Fruit fly (Drosophila melanogaster) whole organism, embryonic: ENCODE results near the gene nod.
A peak's percentile ranks its signal among the peaks of the same experiment; 100 is the strongest.

ENCODE experiments used
- ATbp ChIP-seq: fragments of 200-800 bp; sonication (Bioruptor generic); optimal IDR thresholded peaks from 2 replicates; lab custom pipeline; 2017; ENCODE audit warnings: missing biosample characterization, mild to moderate bottlenecking, missing genetic modification characterization, missing genetic modification reagents
- Awh ChIP-seq: fragments of 200-800 bp; sonication (Bioruptor generic); IDR thresholded peaks from 2 replicates; pipeline ENCODE4, ENCODE4 v1.3.6; 2022; ENCODE audit warnings: missing biosample characterization, missing genetic modification characterization
- Blimp-1 ChIP-seq: fragments of 200-800 bp; sonication (Bioruptor generic); optimal IDR thresholded peaks from 3 replicates; lab custom pipeline; 2018; ENCODE audit warnings: missing biosample characterization, missing genetic modification characterization, mild to moderate bottlenecking, moderate library complexity, missing genetic modification reagents
- BtbVII ChIP-seq: fragments of 200-800 bp; sonication (Bioruptor generic); optimal IDR thresholded peaks from 3 replicates; lab custom pipeline; 2017; ENCODE audit warnings: missing biosample characterization, mild to moderate bottlenecking, missing genetic modification characterization
- CG12155 ChIP-seq: fragments of 200-800 bp; sonication (Bioruptor generic); optimal IDR thresholded peaks from 3 replicates; lab custom pipeline; 2016; ENCODE audit warnings: missing biosample characterization, missing genetic modification characterization
- CG12299 ChIP-seq: fragments of 200-800 bp; sonication (Bioruptor generic); optimal IDR thresholded peaks from 2 replicates; lab custom pipeline; 2018; ENCODE audit warnings: missing biosample characterization, mild to moderate bottlenecking, missing genetic modification characterization
- CG13296 ChIP-seq: fragments of 200-800 bp; sonication (Bioruptor generic); optimal IDR thresholded peaks from 3 replicates; lab custom pipeline; 2018; ENCODE audit warnings: missing biosample characterization, mild to moderate bottlenecking, missing genetic modification characterization
- CG15269 ChIP-seq: fragments of 200-800 bp; sonication (Bioruptor generic); optimal IDR thresholded peaks from 2 replicates; lab custom pipeline; 2018; ENCODE audit warnings: missing biosample characterization, mild to moderate bottlenecking, missing genetic modification characterization, moderate library complexity
- CG15514 ChIP-seq: fragments of 200-800 bp; sonication (Bioruptor generic); optimal IDR thresholded peaks from 3 replicates; lab custom pipeline; 2017; ENCODE audit warnings: missing biosample characterization, missing genetic modification characterization, mild to moderate bottlenecking, moderate library complexity, missing genetic modification reagents
- CG1603 ChIP-seq: fragments of 200-800 bp; sonication (Bioruptor generic); optimal IDR thresholded peaks from 2 replicates; lab custom pipeline; 2019; ENCODE audit warnings: missing biosample characterization, mild to moderate bottlenecking, missing genetic modification characterization, moderate library complexity
- CG16779 ChIP-seq: fragments of 200-800 bp; sonication (Bioruptor generic); IDR thresholded peaks from 2 replicates; pipeline ENCODE4 v1.3.6; 2022; ENCODE audit warnings: missing biosample characterization, missing genetic modification characterization
- CG2199 ChIP-seq: fragments of 200-800 bp; sonication (Bioruptor generic); IDR thresholded peaks from 3 replicates; pipeline ENCODE4 v1.3.6; 2022; ENCODE audit warnings: missing biosample characterization, missing genetic modification characterization
- CG2678 ChIP-seq: fragments of 200-800 bp; sonication (Bioruptor generic); optimal IDR thresholded peaks from 3 replicates; lab custom pipeline; 2019; ENCODE audit warnings: missing biosample characterization, mild to moderate bottlenecking, missing genetic modification characterization, moderate library complexity
- CG34376 ChIP-seq: fragments of 200-800 bp; sonication (Bioruptor generic); optimal IDR thresholded peaks from 2 replicates; lab custom pipeline; 2018; ENCODE audit warnings: missing biosample characterization, mild to moderate bottlenecking, missing genetic modification characterization
- CG42726 ChIP-seq: fragments of 200-800 bp; sonication (Bioruptor generic); IDR thresholded peaks from 2 replicates; pipeline ENCODE4 v1.3.6; 2022; ENCODE audit warnings: missing biosample characterization, missing genetic modification characterization; ENCODE audit not compliant: partially characterized antibody
- CG6175 ChIP-seq: fragments of 200-800 bp; sonication (Bioruptor generic); IDR thresholded peaks from 3 replicates; pipeline ENCODE4 v1.3.6; 2022; ENCODE audit warnings: missing biosample characterization, missing genetic modification characterization
- CG6689 ChIP-seq: fragments of 200-800 bp; sonication (Bioruptor generic); IDR thresholded peaks from 2 replicates; pipeline ENCODE4 v1.3.6; 2022; ENCODE audit warnings: missing biosample characterization, missing genetic modification characterization
- CG6791 ChIP-seq: fragments of 200-800 bp; sonication (Bioruptor generic); IDR thresholded peaks from 3 replicates; pipeline ENCODE4 v1.3.6; 2022; ENCODE audit warnings: missing biosample characterization, missing genetic modification characterization; ENCODE audit not compliant: partially characterized antibody
- CG7839 ChIP-seq: fragments of 200-800 bp; sonication (Bioruptor generic); optimal IDR thresholded peaks from 3 replicates; lab custom pipeline; 2018; ENCODE audit warnings: missing biosample characterization, mild to moderate bottlenecking, missing genetic modification characterization, moderate library complexity
- Dbx ChIP-seq: fragments of 200-800 bp; sonication (Bioruptor generic); IDR thresholded peaks from 3 replicates; pipeline ENCODE4 v1.3.6; 2022; ENCODE audit warnings: missing biosample characterization, missing genetic modification characterization
- HLH4C ChIP-seq: fragments of 200-800 bp; sonication (Bioruptor generic); IDR thresholded peaks from 3 replicates; pipeline ENCODE4 v1.3.6; 2022; ENCODE audit warnings: missing biosample characterization, missing genetic modification characterization; ENCODE audit not compliant: partially characterized antibody
- MESR4 ChIP-seq: fragments of 200-800 bp; sonication (Bioruptor generic); optimal IDR thresholded peaks from 2 replicates; lab custom pipeline; 2018; ENCODE audit warnings: missing biosample characterization, mild to moderate bottlenecking, missing genetic modification characterization, moderate library complexity
- Max ChIP-seq: fragments of 200-800 bp; sonication (Bioruptor generic); optimal IDR thresholded peaks from 2 replicates; lab custom pipeline; 2016; ENCODE audit warnings: missing biosample characterization, mild to moderate bottlenecking, missing genetic modification characterization
- NK7.1 ChIP-seq: fragments of 200-800 bp; sonication (Bioruptor generic); optimal IDR thresholded peaks from 3 replicates; lab custom pipeline; 2016; ENCODE audit warnings: missing biosample characterization, missing genetic modification characterization
- Sin3A ChIP-seq: fragments of >200 bp; optimal IDR thresholded peaks from 2 replicates; lab custom pipeline; 2018
- TFAM ChIP-seq: fragments of 200-800 bp; sonication (Bioruptor generic); optimal IDR thresholded peaks from 2 replicates; lab custom pipeline; 2017; ENCODE audit warnings: missing biosample characterization, missing genetic modification characterization, inconsistent platforms
- Usf ChIP-seq: fragments of 200-800 bp; sonication (Bioruptor generic); optimal IDR thresholded peaks from 2 replicates; lab custom pipeline; 2017; ENCODE audit warnings: missing genotype, missing biosample characterization, missing genetic modification characterization
- abd-A ChIP-seq: fragments of 200-800 bp; sonication (Bioruptor generic); optimal IDR thresholded peaks from 3 replicates; lab custom pipeline; 2019; ENCODE audit warnings: missing biosample characterization, mild to moderate bottlenecking, missing genetic modification characterization, moderate library complexity
- amos ChIP-seq: fragments of 200-800 bp; sonication (Bioruptor generic); IDR thresholded peaks from 2 replicates; pipeline ENCODE4 v1.3.6; 2022; ENCODE audit warnings: missing biosample characterization, missing genetic modification characterization; ENCODE audit not compliant: partially characterized antibody
- ato ChIP-seq: fragments of 200-800 bp; sonication (Bioruptor generic); IDR thresholded peaks from 2 replicates; pipeline ENCODE4 v1.3.6; 2022; ENCODE audit warnings: missing biosample characterization, missing genetic modification characterization; ENCODE audit not compliant: partially characterized antibody
- caup ChIP-seq: fragments of 200-800 bp; sonication (Bioruptor generic); optimal IDR thresholded peaks from 3 replicates; lab custom pipeline; 2017; ENCODE audit warnings: missing biosample characterization, mild to moderate bottlenecking, missing genetic modification characterization, moderate library complexity; ENCODE audit not compliant: severe bottlenecking
- cg ChIP-seq: fragments of 200-800 bp; sonication (Bioruptor generic); optimal IDR thresholded peaks from 3 replicates; lab custom pipeline; 2019; ENCODE audit warnings: missing biosample characterization, mild to moderate bottlenecking, missing genetic modification characterization, moderate library complexity
- chm ChIP-seq: fragments of 200-800 bp; sonication (Bioruptor generic); IDR thresholded peaks from 2 replicates; pipeline ENCODE4 v1.3.6; 2022; ENCODE audit warnings: missing biosample characterization, missing genetic modification characterization
- dpn ChIP-seq, 2 experiments: fragments of 200-800 bp; sonication (Bioruptor generic); optimal IDR thresholded peaks; 3 replicates each; lab custom pipeline; 2016; ENCODE audit warnings: missing biosample characterization in 2 of 2, missing genetic modification characterization in 2 of 2
- hb ChIP-seq: fragments of 200-800 bp; sonication (Bioruptor generic); IDR thresholded peaks from 3 replicates; pipeline ENCODE4 v1.3.6; 2022; ENCODE audit warnings: missing biosample characterization, missing genetic modification characterization; ENCODE audit not compliant: partially characterized antibody
- kah ChIP-seq: fragments of 200-800 bp; sonication (Bioruptor generic); optimal IDR thresholded peaks from 2 replicates; lab custom pipeline; 2018; ENCODE audit warnings: missing biosample characterization, mild to moderate bottlenecking, missing genetic modification characterization
- knrl ChIP-seq: fragments of 200-800 bp; sonication (Bioruptor generic); IDR thresholded peaks from 3 replicates; pipeline ENCODE4 v1.3.6; 2022; ENCODE audit warnings: missing biosample characterization, missing genetic modification characterization; ENCODE audit not compliant: partially characterized antibody
- nom ChIP-seq: fragments of 200-800 bp; sonication (Bioruptor generic); optimal IDR thresholded peaks from 2 replicates; lab custom pipeline; 2017; ENCODE audit warnings: missing biosample characterization, missing genetic modification characterization, mild to moderate bottlenecking, moderate library complexity, missing genetic modification reagents
- onecut ChIP-seq: fragments of 200-800 bp; sonication (Bioruptor generic); IDR thresholded peaks from 2 replicates; pipeline ENCODE4 v1.3.6; 2022; ENCODE audit warnings: missing biosample characterization, missing genetic modification characterization
- pzg ChIP-seq: fragments of 200-800 bp; sonication (Bioruptor generic); optimal IDR thresholded peaks from 3 replicates; lab custom pipeline; 2018; ENCODE audit warnings: missing biosample characterization, mild to moderate bottlenecking, missing genetic modification characterization, moderate library complexity
- ranshi ChIP-seq: fragments of 200-800 bp; sonication (Bioruptor generic); IDR thresholded peaks from 2 replicates; pipeline ENCODE4 v1.3.6; 2022; ENCODE audit warnings: missing biosample characterization, missing genetic modification characterization
- rib ChIP-seq: fragments of 200-800 bp; sonication (Bioruptor generic); IDR thresholded peaks from 2 replicates; pipeline ENCODE4 v1.3.6; 2022; ENCODE audit warnings: missing biosample characterization, missing genetic modification characterization
- sna ChIP-seq: fragments of 200-800 bp; sonication (Bioruptor generic); IDR thresholded peaks from 2 replicates; pipeline ENCODE4 v1.3.6; 2022; ENCODE audit warnings: missing biosample characterization, missing genetic modification characterization; ENCODE audit not compliant: partially characterized antibody
- sqz ChIP-seq: fragments of 200-800 bp; sonication (Bioruptor generic); optimal IDR thresholded peaks from 3 replicates; lab custom pipeline; 2018; ENCODE audit warnings: missing biosample characterization, mild to moderate bottlenecking, missing genetic modification characterization
- tgo ChIP-seq: fragments of 200-800 bp; sonication (Bioruptor generic); IDR thresholded peaks from 3 replicates; pipeline ENCODE4 v1.3.6; 2022; ENCODE audit warnings: missing biosample characterization, missing genetic modification characterization
- tna ChIP-seq: fragments of 200-800 bp; sonication (Bioruptor generic); IDR thresholded peaks from 2 replicates; pipeline ENCODE4 v1.3.6; 2022; ENCODE audit warnings: missing biosample characterization, missing genetic modification characterization; ENCODE audit not compliant: partially characterized antibody
- zen2 ChIP-seq: fragments of 200-800 bp; sonication (Bioruptor generic); IDR thresholded peaks from 3 replicates; pipeline ENCODE4 v1.3.6; 2022; ENCODE audit warnings: missing biosample characterization, missing genetic modification characterization; ENCODE audit not compliant: partially characterized antibody

nod gene

dm6 chrX:11621866-11622648 lies 41.5 kb downstream of the nod start, which contains the start of gene Ptp10D (continued):
- TF ChIP-seq hb (GFP tag; lab: Robert Waterston, UW) (peak; percentile 83), dpn (GFP tag; optimal IDR thresholded peaks at IDR 0.05; lab: Kevin White, UChicago) (peak in 1 of 2 experiments; percentile 30), CG1603 (tag; lab: Kevin White, UChicago) (peak; percentile 31), MESR4 (peak; percentile 25), Sin3A (lab: Kevin White, UChicago) (peak; percentile 55), Dbx (peak; percentile 44; the same call in 1 of the 3 replicates), chm (GFP tag; lab: Robert Waterston, UW) (peak; percentile 73), CG13296 (GFP tag; lab: Kevin White, UChicago) (peak; percentile 19), rib (GFP tag; lab: Robert Waterston, UW) (peak; percentile 66; the same call in 1 of the 2 replicates), Max (peak; percentile 33), tna (GFP tag; lab: Robert Waterston, UW) (peak; percentile 85), abd-A (tag; lab: Kevin White, UChicago) (peak; percentile 78), CG12299 (tag; lab: Kevin White, UChicago) (peak; percentile 25), CG2678 (peak; percentile 2), nom (GFP tag; lab: Kevin White, UChicago) (peak; percentile 68), CG34376 (GFP tag; lab: Kevin White, UChicago) (peak; percentile 45), NK7.1 (GFP tag; lab: Kevin White, UChicago) (no peak), TFAM (GFP tag; lab: Kevin White, UChicago) (no peak), Usf (no peak), ATbp (GFP tag; lab: Kevin White, UChicago) (peak; percentile 8), caup (GFP tag; lab: Kevin White, UChicago) (peak; percentile 54), CG6791 (GFP tag; lab: Robert Waterston, UW) (peak; percentile 91), amos (GFP tag; lab: Robert Waterston, UW) (peak; percentile 96), tgo (GFP tag; lab: Robert Waterston, UW) (no peak), sqz (GFP tag; lab: Kevin White, UChicago) (peak; percentile 85), CG12155 (no peak), HLH4C (GFP tag; lab: Robert Waterston, UW) (peak; percentile 85), CG15269 (tag; lab: Kevin White, UChicago) (peak; percentile 10), Blimp-1 (GFP tag; lab: Kevin White, UChicago) (peak; percentile 19), CG42726 (GFP tag; lab: Robert Waterston, UW) (peak; percentile 94), CG7839 (peak; percentile 15), CG16779 (no peak), zen2 (GFP tag; lab: Robert Waterston, UW) (peak; percentile 82), pzg (GFP tag; lab: Kevin White, UChicago) (peak; percentile 78), Awh (GFP tag; lab: Robert Waterston, UW) (0 out of 2 replicates have a peak, but pooled peaks have one; percentile 22), ato (GFP tag; lab: Robert Waterston, UW) (peak; percentile 85), ranshi (GFP tag; lab: Robert Waterston, UW) (peak; percentile 23; the same call in 1 of the 2 replicates), CG6175 (GFP tag; lab: Robert Waterston, UW) (peak; percentile 49; the same call in 2 of the 3 replicates), CG15514 (GFP tag; lab: Kevin White, UChicago) (peak; percentile 99), CG2199 (peak; percentile 75; the same call in 1 of the 3 replicates), knrl (GFP tag; lab: Robert Waterston, UW) (peak; percentile 87), cg (peak; percentile 86), kah (GFP tag; lab: Kevin White, UChicago) (no peak), CG6689 (no peak), onecut (GFP tag; lab: Robert Waterston, UW) (peak; percentile 58), BtbVII (peak; percentile 40), sna (GFP tag; lab: Robert Waterston, UW) (peak; percentile 67)
